Fruit fly (Drosophila melanogaster) whole organism, embryonic: ENCODE results near the gene CG7785.
A peak's percentile ranks its signal among the peaks of the same experiment; 100 is the strongest.

Experiments
- Ada2b ChIP-seq: fragments of 200-800 bp; sonication (Bioruptor generic); IDR thresholded peaks from 2 replicates; pipeline ENCODE4 v1.3.6; 2022; ENCODE audit warnings: missing biosample characterization, missing genetic modification characterization
- CG10147 ChIP-seq: fragments of 200-800 bp; sonication (Bioruptor generic); optimal IDR thresholded peaks from 2 replicates; lab custom pipeline; 2019; ENCODE audit warnings: missing biosample characterization, mild to moderate bottlenecking, missing genetic modification characterization, moderate library complexity
- CG10209 ChIP-seq: fragments of 200-800 bp; sonication (Bioruptor generic); optimal IDR thresholded peaks from 3 replicates; lab custom pipeline; 2017; ENCODE audit warnings: missing biosample characterization, mild to moderate bottlenecking, missing genetic modification characterization, missing genetic modification reagents
- CG10979 ChIP-seq: fragments of 200-800 bp; sonication (Bioruptor generic); optimal IDR thresholded peaks from 2 replicates; lab custom pipeline; 2018; ENCODE audit warnings: missing biosample characterization, mild to moderate bottlenecking, missing genetic modification characterization, moderate library complexity
- CG11456 ChIP-seq: fragments of 200-800 bp; sonication (Bioruptor generic); IDR thresholded peaks from 3 replicates; pipeline ENCODE4 v1.3.6; 2022; ENCODE audit warnings: missing biosample characterization, missing genetic modification characterization
- CG12155 ChIP-seq: fragments of 200-800 bp; sonication (Bioruptor generic); optimal IDR thresholded peaks from 3 replicates; lab custom pipeline; 2016; ENCODE audit warnings: missing biosample characterization, missing genetic modification characterization
- CG12219 ChIP-seq: fragments of 200-800 bp; sonication (Bioruptor generic); optimal IDR thresholded peaks from 3 replicates; lab custom pipeline; 2018; ENCODE audit warnings: missing biosample characterization, mild to moderate bottlenecking, missing genetic modification characterization
- CG15011 ChIP-seq: fragments of 200-800 bp; sonication (Bioruptor generic); optimal IDR thresholded peaks from 3 replicates; lab custom pipeline; 2018; ENCODE audit warnings: missing biosample characterization, mild to moderate bottlenecking, missing genetic modification characterization
- CG15073 ChIP-seq: fragments of 200-800 bp; sonication (Bioruptor generic); optimal IDR thresholded peaks from 2 replicates; lab custom pipeline; 2016; ENCODE audit warnings: missing biosample characterization, missing genetic modification characterization
- CG1647 ChIP-seq: fragments of 200-800 bp; sonication (Bioruptor generic); optimal IDR thresholded peaks from 3 replicates; lab custom pipeline; 2016; ENCODE audit warnings: missing biosample characterization, missing genetic modification characterization
- CG17361 ChIP-seq: fragments of 200-800 bp; sonication (Bioruptor generic); IDR thresholded peaks from 3 replicates; pipeline ENCODE4 v1.3.6; 2022; ENCODE audit warnings: missing biosample characterization, missing genetic modification characterization
- CG1832 ChIP-seq: fragments of 200-800 bp; sonication (Bioruptor generic); optimal IDR thresholded peaks from 2 replicates; lab custom pipeline; 2017; ENCODE audit warnings: missing biosample characterization, mild to moderate bottlenecking, missing genetic modification characterization, inconsistent platforms
- CG18619 ChIP-seq: fragments of 200-800 bp; sonication (Bioruptor generic); optimal IDR thresholded peaks from 3 replicates; lab custom pipeline; 2017; ENCODE audit warnings: missing biosample characterization, mild to moderate bottlenecking, missing genetic modification characterization
- CG3065 ChIP-seq: fragments of 200-800 bp; sonication (Bioruptor generic); optimal IDR thresholded peaks from 2 replicates; lab custom pipeline; 2016; ENCODE audit warnings: missing biosample characterization, missing genetic modification characterization
- CG31224 ChIP-seq: fragments of 200-800 bp; sonication (Bioruptor generic); IDR thresholded peaks from 2 replicates; pipeline ENCODE4 v1.3.6; 2022; ENCODE audit warnings: missing biosample characterization, missing genetic modification characterization
- CG32532 ChIP-seq: fragments of 200-800 bp; sonication (Bioruptor generic); IDR thresholded peaks from 2 replicates; pipeline ENCODE4 v1.3.6; 2022; ENCODE audit warnings: missing biosample characterization, missing genetic modification characterization
- CG3281 ChIP-seq: fragments of 200-800 bp; sonication (Bioruptor generic); optimal IDR thresholded peaks from 3 replicates; lab custom pipeline; 2017; ENCODE audit warnings: missing biosample characterization, mild to moderate bottlenecking, missing genetic modification characterization
- CG33213 ChIP-seq: fragments of 200-800 bp; sonication (Bioruptor generic); optimal IDR thresholded peaks from 3 replicates; lab custom pipeline; 2016; ENCODE audit warnings: missing biosample characterization, missing genetic modification characterization
- CG3726 ChIP-seq: fragments of 200-800 bp; sonication (Bioruptor generic); IDR thresholded peaks from 3 replicates; pipeline ENCODE4, ENCODE4 v1.3.6; 2022; ENCODE audit warnings: missing biosample characterization, missing genetic modification characterization
- CG42726 ChIP-seq: fragments of 200-800 bp; sonication (Bioruptor generic); IDR thresholded peaks from 2 replicates; pipeline ENCODE4 v1.3.6; 2022; ENCODE audit warnings: missing biosample characterization, missing genetic modification characterization; ENCODE audit not compliant: partially characterized antibody
- CG4617 ChIP-seq: fragments of 200-800 bp; sonication (Bioruptor generic); optimal IDR thresholded peaks from 3 replicates; lab custom pipeline; 2016; ENCODE audit warnings: missing biosample characterization, missing genetic modification characterization, borderline replicate concordance
- CG6175 ChIP-seq: fragments of 200-800 bp; sonication (Bioruptor generic); IDR thresholded peaks from 3 replicates; pipeline ENCODE4 v1.3.6; 2022; ENCODE audit warnings: missing biosample characterization, missing genetic modification characterization
- CG9932 ChIP-seq: fragments of 200-800 bp; sonication (Bioruptor generic); IDR thresholded peaks from 2 replicates; pipeline ENCODE4 v1.3.6; 2022; ENCODE audit warnings: missing biosample characterization, missing genetic modification characterization
- Dip2 ChIP-seq: fragments of 200-800 bp; sonication (Bioruptor generic); IDR thresholded peaks from 2 replicates; pipeline ENCODE4 v1.3.6; 2022; ENCODE audit warnings: missing biosample characterization, missing genetic modification characterization
- Gsc ChIP-seq: fragments of 200-800 bp; sonication (Bioruptor generic); IDR thresholded peaks from 2 replicates; pipeline ENCODE4 v1.3.6; 2022; ENCODE audit warnings: missing biosample characterization, missing genetic modification characterization
- H2.0 ChIP-seq: fragments of 200-800 bp; sonication (Bioruptor generic); IDR thresholded peaks from 2 replicates; pipeline ENCODE4 v1.3.6; 2022; ENCODE audit warnings: missing biosample characterization, missing genetic modification characterization
- HmgD ChIP-seq: fragments of 200-800 bp; sonication (Bioruptor generic); optimal IDR thresholded peaks from 3 replicates; lab custom pipeline; 2016; ENCODE audit warnings: missing biosample characterization, missing genetic modification characterization
- Lpt ChIP-seq: fragments of >200 bp; optimal IDR thresholded peaks from 2 replicates; lab custom pipeline; 2018; ENCODE audit warnings: missing biosample characterization, missing genetic modification characterization
- NC2α ChIP-seq: fragments of 200-800 bp; sonication (Bioruptor generic); optimal IDR thresholded peaks from 2 replicates; lab custom pipeline; 2016; ENCODE audit warnings: missing biosample characterization, missing genetic modification characterization
- Nf-YC ChIP-seq: fragments of 200-800 bp; optimal IDR thresholded peaks from 3 replicates; lab custom pipeline; 2019; ENCODE audit warnings: missing biosample characterization, mild to moderate bottlenecking, missing genetic modification characterization, moderate library complexity
- Six4 ChIP-seq: fragments of 200-800 bp; sonication (Bioruptor generic); optimal IDR thresholded peaks from 2 replicates; lab custom pipeline; 2016; ENCODE audit warnings: missing biosample characterization, missing genetic modification characterization
- ap ChIP-seq: fragments of 200-800 bp; sonication (Bioruptor generic); IDR thresholded peaks from 2 replicates; pipeline ENCODE4 v1.3.6; 2022; ENCODE audit warnings: missing biosample characterization, missing genetic modification characterization
- br ChIP-seq: fragments of >200 bp; optimal IDR thresholded peaks from 2 replicates; lab custom pipeline; 2017
- cato ChIP-seq: fragments of 200-800 bp; sonication (Bioruptor generic); optimal IDR thresholded peaks from 2 replicates; lab custom pipeline; 2016; ENCODE audit warnings: missing biosample characterization, missing genetic modification characterization, borderline replicate concordance
- chif ChIP-seq, 2 experiments: fragments of 200-800 bp; sonication (Bioruptor generic); optimal IDR thresholded peaks; 3 replicates each; lab custom pipeline; 2016; ENCODE audit warnings: missing biosample characterization in 2 of 2, missing genetic modification characterization in 2 of 2
- ci ChIP-seq: fragments of 200-800 bp; sonication (Bioruptor generic); IDR thresholded peaks from 3 replicates; pipeline ENCODE4 v1.3.6; 2022; ENCODE audit warnings: missing biosample characterization, missing genetic modification characterization
- corto ChIP-seq: fragments of 200-800 bp; sonication (Bioruptor generic); optimal IDR thresholded peaks from 2 replicates; lab custom pipeline; 2016; ENCODE audit warnings: missing biosample characterization, mild to moderate bottlenecking, missing genetic modification characterization, moderate library complexity
- dm ChIP-seq: fragments of 200-800 bp; sonication (Bioruptor generic); optimal IDR thresholded peaks from 3 replicates; lab custom pipeline; 2016; ENCODE audit warnings: missing biosample characterization, missing genetic modification characterization
- gsb ChIP-seq: fragments of 200-800 bp; sonication (Bioruptor generic); IDR thresholded peaks from 2 replicates; pipeline ENCODE4 v1.3.6; 2022; ENCODE audit warnings: missing biosample characterization, missing genetic modification characterization
- klu ChIP-seq: fragments of 200-800 bp; sonication (Bioruptor generic); IDR thresholded peaks from 2 replicates; pipeline ENCODE4 v1.3.6; 2022; ENCODE audit warnings: missing biosample characterization, missing genetic modification characterization
- lab ChIP-seq: fragments of 200-800 bp; sonication (Bioruptor generic); optimal IDR thresholded peaks from 3 replicates; lab custom pipeline; 2017; ENCODE audit warnings: missing biosample characterization, missing genetic modification characterization, mild to moderate bottlenecking, moderate library complexity, missing genetic modification reagents
- lola ChIP-seq, 3 experiments: fragments of >200 bp in 2 of 3; fragments of 200-800 bp in 1 of 3; sonication (Bioruptor generic) in 1 of 3; optimal IDR thresholded peaks; 2 replicates each; lab custom pipeline; 2017 to 2019; ENCODE audit warnings: missing biosample characterization in 3 of 3, missing genetic modification characterization in 3 of 3, mild to moderate bottlenecking in 1 of 3, moderate library complexity in 1 of 3
- phol ChIP-seq: fragments of 200-800 bp; sonication (Bioruptor generic); optimal IDR thresholded peaks from 3 replicates; lab custom pipeline; 2018; ENCODE audit warnings: missing biosample characterization, mild to moderate bottlenecking, missing genetic modification characterization, moderate library complexity
- sens-2 ChIP-seq: fragments of 200-800 bp; sonication (Bioruptor generic); IDR thresholded peaks from 2 replicates; pipeline ENCODE4 v1.3.6; 2022; ENCODE audit warnings: missing biosample characterization, missing genetic modification characterization
- stwl ChIP-seq: fragments of 200-800 bp; sonication (Bioruptor generic); optimal IDR thresholded peaks from 3 replicates; lab custom pipeline; 2018; ENCODE audit warnings: missing biosample characterization, mild to moderate bottlenecking, missing genetic modification characterization, moderate library complexity
- tgo ChIP-seq: fragments of 200-800 bp; sonication (Bioruptor generic); IDR thresholded peaks from 3 replicates; pipeline ENCODE4 v1.3.6; 2022; ENCODE audit warnings: missing biosample characterization, missing genetic modification characterization
- tll ChIP-seq, 2 experiments: fragments of 200-800 bp in 1 of 2; fragments of >200 bp in 1 of 2; sonication (Bioruptor generic) in 1 of 2; optimal IDR thresholded peaks; 2 replicates each; lab custom pipeline; 2017 to 2019; ENCODE audit warnings: missing biosample characterization in 2 of 2, missing genetic modification characterization in 2 of 2, mild to moderate bottlenecking in 1 of 2, moderate library complexity in 1 of 2
- tna ChIP-seq: fragments of 200-800 bp; sonication (Bioruptor generic); IDR thresholded peaks from 2 replicates; pipeline ENCODE4 v1.3.6; 2022; ENCODE audit warnings: missing biosample characterization, missing genetic modification characterization; ENCODE audit not compliant: partially characterized antibody
- wek ChIP-seq: fragments of 200-800 bp; sonication (Bioruptor generic); optimal IDR thresholded peaks from 3 replicates; lab custom pipeline; 2018; ENCODE audit warnings: missing biosample characterization, mild to moderate bottlenecking, missing genetic modification characterization, moderate library complexity
- wor ChIP-seq: fragments of 200-800 bp; sonication (Bioruptor generic); IDR thresholded peaks from 2 replicates; pipeline ENCODE4 v1.3.6; 2022; ENCODE audit warnings: missing biosample characterization, missing genetic modification characterization

CG7785 gene

DNA sequence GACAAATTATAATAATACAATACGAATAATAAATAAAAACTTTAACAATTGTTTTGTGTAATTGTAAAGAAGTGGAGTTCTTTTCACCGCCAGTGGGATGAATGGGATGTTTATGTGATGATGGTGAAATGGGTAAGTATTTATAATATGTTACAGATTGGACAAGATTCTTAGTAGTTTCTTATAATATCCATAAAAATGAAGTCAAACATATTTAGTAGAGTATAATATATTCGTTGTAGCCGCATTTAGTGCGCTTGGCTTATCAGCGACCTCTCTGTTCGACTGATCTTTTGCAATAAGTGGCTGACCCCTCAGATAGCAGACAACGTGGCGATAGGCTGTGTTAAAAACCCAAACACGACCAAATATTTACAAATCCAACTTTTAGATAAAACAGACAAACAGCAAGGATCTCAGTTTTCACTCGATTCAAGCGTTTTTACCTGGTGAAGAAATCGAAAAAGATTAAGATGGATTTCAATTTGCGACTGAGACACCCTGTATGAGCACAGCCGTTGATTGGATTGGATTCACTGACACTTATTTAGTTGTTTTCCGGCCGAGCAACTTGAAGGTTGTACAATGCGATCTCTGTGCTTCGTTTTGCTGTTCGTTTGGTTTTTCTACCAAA, 2.5 kb upstream of the CG7785 start, which contains the start of gene DNaseII (continued):
- TF ChIP-seq wek = no peak
- peak; percentile 7 for TF ChIP-seq CG15011 (GFP tag; lab: Kevin White, UChicago)
- peak in 1 of 2 experiments; percentile 48 for TF ChIP-seq tll (GFP tag; optimal IDR thresholded peaks at IDR 0.05; lab: Kevin White, UChicago)
- no peak for TF ChIP-seq tna (GFP tag; lab: Robert Waterston, UW)
- TF ChIP-seq CG4617 = no peak
- peak; percentile 48 for TF ChIP-seq Nf-YC (tag; lab: Kevin White, UChicago)
- no peak for TF ChIP-seq stwl
- TF ChIP-seq sens-2 (GFP tag; lab: Robert Waterston, UW) = peak; percentile 44; the same call in 1 of the 2 replicates
- 0 out of 2 replicates have a peak, but pooled peaks have one; percentile 21 for TF ChIP-seq H2.0 (GFP tag; lab: Robert Waterston, UW)
- TF ChIP-seq CG3726 (GFP tag; lab: Robert Waterston, UW) = no peak
- peak; percentile 63 for TF ChIP-seq CG3281 (GFP tag; lab: Kevin White, UChicago)
- TF ChIP-seq CG31224 = no peak
- TF ChIP-seq HmgD = no peak
- TF ChIP-seq CG11456 (GFP tag; lab: Robert Waterston, UW) = no peak; the same call in 2 of the 3 replicates
- TF ChIP-seq klu (GFP tag; lab: Robert Waterston, UW) = no peak
- peak; percentile 30 for TF ChIP-seq CG10209 (GFP tag; lab: Kevin White, UChicago)
- TF ChIP-seq CG3065 (GFP tag; lab: Kevin White, UChicago) = no peak
- TF ChIP-seq CG32532 = no peak; the same call in 1 of the 2 replicates
- peak; percentile 12 for TF ChIP-seq CG1647
- TF ChIP-seq Ada2b (GFP tag; lab: Robert Waterston, UW) = no peak
- TF ChIP-seq cato (GFP tag; lab: Kevin White, UChicago) = no peak
- peak in 1 of 2 experiments; percentile 7 for TF ChIP-seq chif (GFP tag; optimal IDR thresholded peaks at IDR 0.05; lab: Kevin White, UChicago)
- TF ChIP-seq CG12155 (GFP tag; lab: Kevin White, UChicago) = no peak
- TF ChIP-seq CG42726 (GFP tag; lab: Robert Waterston, UW) = no peak
- TF ChIP-seq CG6175 = no peak
- no peak for TF ChIP-seq dm (GFP tag; lab: Kevin White, UChicago)
- no peak for TF ChIP-seq gsb
- no peak for TF ChIP-seq CG33213 (GFP tag; lab: Kevin White, UChicago)
- no peak for TF ChIP-seq CG1832
- no peak for TF ChIP-seq ap
- no peak for TF ChIP-seq CG18619 (GFP tag; lab: Kevin White, UChicago)
- TF ChIP-seq tgo (GFP tag; lab: Robert Waterston, UW) = no peak; the same call in 1 of the 3 replicates
- no peak for TF ChIP-seq br (lab: Kevin White, UChicago)
- no peak for TF ChIP-seq wor (GFP tag; lab: Robert Waterston, UW)
- TF ChIP-seq lab = peak; percentile 74
- TF ChIP-seq lola (GFP tag; optimal IDR thresholded peaks at IDR 0.05; lab: Kevin White, UChicago) = no peak
- no peak for TF ChIP-seq CG10147
- TF ChIP-seq NC2α = no peak
- TF ChIP-seq Gsc = no peak
- TF ChIP-seq CG15073 (GFP tag; lab: Kevin White, UChicago) = no peak
- TF ChIP-seq CG9932 (GFP tag; lab: Robert Waterston, UW) = no peak
- TF ChIP-seq Six4 = no peak
- TF ChIP-seq CG10979 (tag; lab: Kevin White, UChicago) = no peak
- TF ChIP-seq CG17361 (GFP tag; lab: Robert Waterston, UW) = no peak; the same call in 1 of the 3 replicates
- no peak for TF ChIP-seq phol (tag; lab: Kevin White, UChicago)
- no peak for TF ChIP-seq CG12219 (GFP tag; lab: Kevin White, UChicago)
- TF ChIP-seq Dip2 (GFP tag; lab: Robert Waterston, UW) = no peak
- TF ChIP-seq Lpt (GFP tag; lab: Kevin White, UChicago) = no peak
- TF ChIP-seq ci = peak; percentile 46; the same call in 1 of the 3 replicates
- no peak for TF ChIP-seq corto (GFP tag; lab: Kevin White, UChicago)
